Fruit fly (Drosophila melanogaster) whole organism, adult: ENCODE results near the gene Ocho.

Source experiments
- CG12768 ChIP-seq: fragments of 200-800 bp; sonication (Bioruptor generic); optimal IDR thresholded peaks from 2 replicates; lab custom pipeline; 2017; ENCODE audit warnings: missing biosample characterization, missing genetic modification characterization, mild to moderate bottlenecking, moderate library complexity, missing genetic modification reagents
- CG1620 ChIP-seq: fragments of 200-800 bp; sonication (Bioruptor generic); optimal IDR thresholded peaks from 2 replicates; lab custom pipeline; 2016; ENCODE audit warnings: missing biosample characterization, missing genetic modification characterization
- CG33017 ChIP-seq: fragments of 200-800 bp; sonication (Bioruptor generic); optimal IDR thresholded peaks from 2 replicates; lab custom pipeline; 2018; ENCODE audit warnings: missing biosample characterization, mild to moderate bottlenecking, missing genetic modification characterization, moderate library complexity
- CG5204 ChIP-seq: fragments of 200-800 bp; sonication (Bioruptor generic); optimal IDR thresholded peaks from 2 replicates; lab custom pipeline; 2016; ENCODE audit warnings: missing biosample characterization, missing genetic modification characterization
- CG7101 ChIP-seq: fragments of 200-800 bp; sonication (Bioruptor generic); optimal IDR thresholded peaks from 2 replicates; lab custom pipeline; 2018; ENCODE audit warnings: missing biosample characterization, mild to moderate bottlenecking, missing genetic modification characterization, moderate library complexity
- Clk ChIP-seq: fragments of 200-800 bp; sonication (Bioruptor generic); optimal IDR thresholded peaks from 2 replicates; lab custom pipeline; 2017; ENCODE audit warnings: missing biosample characterization, missing genetic modification characterization
- Crg-1 ChIP-seq: fragments of 200-800 bp; sonication (Bioruptor generic); optimal IDR thresholded peaks from 2 replicates; lab custom pipeline; 2016; ENCODE audit warnings: missing biosample characterization, missing genetic modification characterization
- Mnt ChIP-seq: fragments of 200-800 bp; sonication (Bioruptor generic); optimal IDR thresholded peaks from 2 replicates; lab custom pipeline; 2016; ENCODE audit warnings: missing biosample characterization, mild to moderate bottlenecking, missing genetic modification characterization
- bab1 ChIP-seq: fragments of 200-800 bp; sonication (Bioruptor generic); optimal IDR thresholded peaks from 3 replicates; lab custom pipeline; 2019; ENCODE audit warnings: missing biosample characterization, mild to moderate bottlenecking, missing genetic modification characterization, moderate library complexity
- kay ChIP-seq: fragments of 200-800 bp; sonication (Bioruptor generic); peaks from one replicate; lab custom pipeline; 2016; ENCODE audit warnings: missing biosample characterization, missing genetic modification characterization, borderline replicate concordance
- ovo ChIP-seq: fragments of 200-800 bp; sonication (Bioruptor generic); optimal IDR thresholded peaks from 2 replicates; lab custom pipeline; 2016; ENCODE audit warnings: missing biosample characterization, missing genetic modification characterization
- toe ChIP-seq: fragments of 200-800 bp; sonication (Bioruptor generic); optimal IDR thresholded peaks from 2 replicates; lab custom pipeline; 2016; ENCODE audit warnings: missing biosample characterization, missing genetic modification characterization

DNA sequence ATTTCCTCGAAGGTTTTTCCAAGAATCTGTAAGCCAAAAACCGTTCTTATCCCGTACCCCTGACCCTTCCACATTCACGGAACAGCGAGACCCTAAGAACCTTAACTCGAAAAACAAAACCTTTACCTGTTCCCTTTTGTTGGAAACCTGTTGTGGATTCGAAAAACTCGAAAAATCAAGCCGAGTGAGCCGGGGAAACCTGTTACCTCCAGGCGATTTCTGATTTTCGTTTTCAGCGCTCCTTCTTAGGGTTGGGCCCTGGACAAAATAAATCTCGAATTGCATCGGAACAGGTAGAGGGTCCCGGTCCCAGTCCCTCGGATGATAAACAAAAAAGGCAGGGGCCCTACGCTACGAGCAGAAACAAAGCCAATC is 1.4 kb upstream of the Ocho start:
- no peak for TF ChIP-seq CG33017 (tag; lab: Kevin White, UChicago)
- TF ChIP-seq Crg-1 (GFP tag; lab: Kevin White, UChicago): no peak
- TF ChIP-seq Mnt (GFP tag; lab: Kevin White, UChicago): no peak
- no peak for TF ChIP-seq ovo (GFP tag; lab: Kevin White, UChicago)
- no peak for TF ChIP-seq kay (GFP tag; lab: Kevin White, UChicago)
- no peak for TF ChIP-seq CG5204 (GFP tag; lab: Kevin White, UChicago)
- TF ChIP-seq CG1620 (GFP tag; lab: Kevin White, UChicago): no peak
- TF ChIP-seq CG12768 (GFP tag; lab: Kevin White, UChicago): no peak
- no peak for TF ChIP-seq bab1
- TF ChIP-seq toe (GFP tag; lab: Kevin White, UChicago): no peak
- TF ChIP-seq CG7101: no peak
- TF ChIP-seq Clk (GFP tag; lab: Kevin White, UChicago): no peak
